Fruit fly (Drosophila melanogaster) S2 (cell line): ENCODE data around the gene CG13984.

Experiments
- CG8478 ChIP-seq: fragments of >200 bp; optimal IDR thresholded peaks from 2 replicates; lab custom pipeline; 2018
- CTCF ChIP-seq, 2 experiments: fragments of >200 bp; optimal IDR thresholded peaks; 2 replicates each; lab custom pipeline; 2018

DNA sequence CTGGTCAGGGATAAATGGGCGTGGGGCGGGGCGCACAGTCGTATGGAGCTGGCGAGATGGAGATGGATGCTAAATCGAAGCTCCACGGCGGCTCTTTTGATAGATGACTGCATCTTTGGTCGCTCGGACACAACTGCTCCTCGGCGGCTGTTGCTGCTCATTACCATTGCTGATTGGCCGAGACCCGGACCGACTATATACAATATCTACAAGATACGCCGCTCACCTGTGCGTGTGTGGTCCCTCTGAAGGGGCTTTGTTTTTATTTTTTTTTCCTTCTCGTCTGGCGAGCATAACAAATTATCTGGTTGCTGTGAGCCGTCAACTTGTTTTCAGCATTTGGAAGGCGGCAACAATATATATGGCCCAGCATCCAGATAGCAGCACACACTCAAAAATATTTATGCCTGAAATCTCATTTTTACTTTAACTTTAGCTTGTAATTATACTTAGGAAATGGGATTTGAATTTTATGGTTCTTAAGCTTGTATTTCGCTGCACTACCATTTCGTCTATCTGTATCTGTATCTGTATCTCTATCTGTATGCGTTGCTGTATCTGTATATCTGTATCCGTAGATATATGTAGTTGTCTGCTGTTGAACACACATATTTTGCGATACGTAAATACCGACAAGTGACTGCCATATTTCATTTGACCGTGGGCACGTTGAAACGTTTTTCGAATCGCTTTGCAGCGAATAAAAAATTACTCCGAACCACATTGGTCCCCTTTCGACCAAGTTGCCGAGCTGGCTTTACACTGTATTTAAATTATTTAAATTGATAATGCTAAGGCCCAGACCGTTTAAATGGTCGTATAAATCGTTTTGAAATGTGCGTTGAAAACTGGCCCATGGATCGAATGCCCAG, 34.4 kb upstream of the CG13984 start:
- no peak for TF ChIP-seq CG8478 (lab: Kevin White, UChicago)
- no peak for TF ChIP-seq CTCF (optimal IDR thresholded peaks at IDR 0.05; lab: Kevin White, UChicago)
